Worm (Caenorhabditis elegans) whole organism, mixed stage, embryonic: ENCODE results near the gene Y49E10.16.

Experiments
- blmp-1 ChIP-seq: fragments of 150-350 bp; optimal IDR thresholded peaks from 2 replicates; lab custom pipeline; 2014; ENCODE audit warnings: missing biosample characterization, missing genetic modification characterization
- cnd-1 ChIP-seq: fragments of 200-800 bp; sonication (Bioruptor generic); optimal IDR thresholded peaks from 2 replicates; lab custom pipeline; 2018; ENCODE audit warnings: mild to moderate bottlenecking, missing genetic modification characterization, missing compliant biosample characterization
- elt-3 ChIP-seq: fragments of 150-350 bp; optimal IDR thresholded peaks from 2 replicates; lab custom pipeline; 2014; ENCODE audit warnings: missing biosample characterization, missing genetic modification characterization
- flh-1 ChIP-seq: fragments of 200-800 bp; sonication (Bioruptor generic); optimal IDR thresholded peaks from 2 replicates; lab custom pipeline; 2018; ENCODE audit warnings: mild to moderate bottlenecking, missing genetic modification characterization, moderate library complexity, missing compliant biosample characterization
- nhr-237 ChIP-seq: fragments of 150-350 bp; optimal IDR thresholded peaks from 2 replicates; lab custom pipeline; 2014; ENCODE audit warnings: missing biosample characterization, missing genetic modification characterization
- nhr-28 ChIP-seq: fragments of 150-350 bp; optimal IDR thresholded peaks from 2 replicates; lab custom pipeline; 2014; ENCODE audit warnings: missing biosample characterization, missing genetic modification characterization
- pha-4 ChIP-seq: fragments of 150-350 bp; optimal IDR thresholded peaks from 2 replicates; lab custom pipeline; 2018; ENCODE audit warnings: missing biosample characterization, missing genetic modification reagents, missing genetic modification characterization
- snpc-4 ChIP-seq: fragments of 150-350 bp; optimal IDR thresholded peaks from 2 replicates; lab custom pipeline; 2014; ENCODE audit warnings: missing biosample characterization, missing genetic modification characterization
- tbx-8 ChIP-seq: fragments of 200-800 bp; sonication (Bioruptor generic); optimal IDR thresholded peaks from 2 replicates; lab custom pipeline; 2018; ENCODE audit warnings: mild to moderate bottlenecking, missing genetic modification characterization, moderate library complexity, missing compliant biosample characterization
- unc-62 ChIP-seq: fragments of 150-350 bp; optimal IDR thresholded peaks from 2 replicates; lab custom pipeline; 2014; ENCODE audit warnings: missing biosample characterization, missing genetic modification reagents, missing genetic modification characterization
- ztf-11 ChIP-seq: fragments of 150-350 bp; optimal IDR thresholded peaks from 2 replicates; lab custom pipeline; 2014; ENCODE audit warnings: missing biosample characterization, missing genetic modification characterization

DNA sequence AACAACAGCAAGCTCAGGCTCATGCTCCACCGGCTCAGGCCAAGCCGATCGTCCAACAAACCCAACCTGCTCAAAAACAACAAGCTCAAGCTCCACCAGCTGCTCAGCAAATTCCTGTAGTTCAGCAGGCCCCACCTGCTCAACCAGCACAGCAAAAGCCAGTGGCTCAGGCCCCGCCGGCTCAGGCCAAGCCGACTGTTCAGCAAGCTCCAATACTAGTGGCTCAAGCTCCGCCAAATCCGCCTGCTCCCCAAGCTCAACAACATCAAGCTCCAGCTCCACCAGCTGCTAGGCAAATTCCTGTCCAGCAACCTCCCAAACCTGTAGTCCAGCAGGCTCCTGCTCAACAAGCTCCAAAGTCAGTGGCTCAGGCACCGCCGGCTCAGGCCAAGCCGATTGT lies 39.5 kb downstream of the Y49E10.16 start:
- TF ChIP-seq blmp-1 (tag; lab: Kevin White, UChicago) (no peak), nhr-237 (no peak), unc-62 (GFP tag; lab: Kevin White, UChicago) (no peak), cnd-1 (no peak), flh-1 (no peak), ztf-11 (tag; lab: Kevin White, UChicago) (no peak), elt-3 (tag; lab: Kevin White, UChicago) (no peak), tbx-8 (GFP tag; lab: Kevin White, UChicago) (no peak), pha-4 (no peak), snpc-4 (tag; lab: Kevin White, UChicago) (no peak), nhr-28 (tag; lab: Kevin White, UChicago) (no peak)
